Fruit fly (Drosophila melanogaster) whole organism, embryonic: ENCODE results near the gene Hesr.

Experiments
- Ada2b ChIP-seq: fragments of 200-800 bp; sonication (Bioruptor generic); IDR thresholded peaks from 2 replicates; pipeline ENCODE4 v1.3.6; 2022; ENCODE audit warnings: missing biosample characterization, missing genetic modification characterization
- Blimp-1 ChIP-seq: fragments of 200-800 bp; sonication (Bioruptor generic); optimal IDR thresholded peaks from 3 replicates; lab custom pipeline; 2018; ENCODE audit warnings: missing biosample characterization, missing genetic modification characterization, mild to moderate bottlenecking, moderate library complexity, missing genetic modification reagents
- CG10267 ChIP-seq: fragments of 200-800 bp; sonication (Bioruptor generic); optimal IDR thresholded peaks from 2 replicates; lab custom pipeline; 2018; ENCODE audit warnings: missing biosample characterization, mild to moderate bottlenecking, missing genetic modification characterization, moderate library complexity
- CG11695 ChIP-seq: fragments of 200-800 bp; sonication (Bioruptor generic); IDR thresholded peaks from 3 replicates; pipeline ENCODE4 v1.3.6; 2022; ENCODE audit warnings: missing biosample characterization, missing genetic modification characterization
- CG11723 ChIP-seq: fragments of 200-800 bp; sonication (Bioruptor generic); optimal IDR thresholded peaks from 2 replicates; lab custom pipeline; 2017; ENCODE audit warnings: missing biosample characterization, mild to moderate bottlenecking, missing genetic modification characterization
- CG12391 ChIP-seq: fragments of 200-800 bp; sonication (Bioruptor generic); optimal IDR thresholded peaks from 3 replicates; lab custom pipeline; 2018; ENCODE audit warnings: missing biosample characterization, mild to moderate bottlenecking, missing genetic modification characterization, moderate library complexity
- CG13775 ChIP-seq: fragments of 200-800 bp; sonication (Bioruptor generic); optimal IDR thresholded peaks from 3 replicates; lab custom pipeline; 2017; ENCODE audit warnings: missing biosample characterization, mild to moderate bottlenecking, missing genetic modification characterization
- CG13894 ChIP-seq: fragments of 200-800 bp; sonication (Bioruptor generic); optimal IDR thresholded peaks from 3 replicates; lab custom pipeline; 2018; ENCODE audit warnings: missing biosample characterization, mild to moderate bottlenecking, missing genetic modification characterization, moderate library complexity
- CG14710 ChIP-seq: fragments of 200-800 bp; sonication (Bioruptor generic); optimal IDR thresholded peaks from 3 replicates; lab custom pipeline; 2019; ENCODE audit warnings: missing biosample characterization, mild to moderate bottlenecking, missing genetic modification characterization, moderate library complexity
- CG15514 ChIP-seq: fragments of 200-800 bp; sonication (Bioruptor generic); optimal IDR thresholded peaks from 3 replicates; lab custom pipeline; 2017; ENCODE audit warnings: missing biosample characterization, missing genetic modification characterization, mild to moderate bottlenecking, moderate library complexity, missing genetic modification reagents
- CG16815 ChIP-seq: fragments of 200-800 bp; sonication (Bioruptor generic); optimal IDR thresholded peaks from 3 replicates; lab custom pipeline; 2017; ENCODE audit warnings: missing biosample characterization, mild to moderate bottlenecking, missing genetic modification characterization
- CG17361 ChIP-seq: fragments of 200-800 bp; sonication (Bioruptor generic); IDR thresholded peaks from 3 replicates; pipeline ENCODE4 v1.3.6; 2022; ENCODE audit warnings: missing biosample characterization, missing genetic modification characterization
- CG17385 ChIP-seq: fragments of 200-800 bp; sonication (Bioruptor generic); optimal IDR thresholded peaks from 3 replicates; lab custom pipeline; 2018; ENCODE audit warnings: missing biosample characterization, mild to moderate bottlenecking, missing genetic modification characterization
- CG17612 ChIP-seq: fragments of 200-800 bp; sonication (Bioruptor generic); IDR thresholded peaks from 2 replicates; pipeline ENCODE4 v1.3.6; 2022; ENCODE audit warnings: missing biosample characterization, missing genetic modification characterization
- CG18262 ChIP-seq: fragments of 200-800 bp; optimal IDR thresholded peaks from 3 replicates; lab custom pipeline; 2019; ENCODE audit warnings: missing biosample characterization, mild to moderate bottlenecking, missing genetic modification characterization, moderate library complexity
- CG18599 ChIP-seq: fragments of 200-800 bp; sonication (Bioruptor generic); optimal IDR thresholded peaks from 3 replicates; lab custom pipeline; 2017; ENCODE audit warnings: missing biosample characterization, missing genetic modification characterization, mild to moderate bottlenecking, moderate library complexity, missing genetic modification reagents
- CG2712 ChIP-seq: fragments of 200-800 bp; optimal IDR thresholded peaks from 3 replicates; lab custom pipeline; 2019; ENCODE audit warnings: missing biosample characterization, mild to moderate bottlenecking, missing genetic modification characterization, moderate library complexity
- CG3838 ChIP-seq: fragments of 200-800 bp; sonication (Bioruptor generic); optimal IDR thresholded peaks from 3 replicates; lab custom pipeline; 2016; ENCODE audit warnings: missing biosample characterization, missing genetic modification characterization
- CG7963 ChIP-seq: fragments of 200-800 bp; sonication (Bioruptor generic); IDR thresholded peaks from 3 replicates; pipeline ENCODE4 v1.3.6; 2022; ENCODE audit warnings: missing biosample characterization, missing genetic modification characterization; ENCODE audit not compliant: partially characterized antibody
- CG8388 ChIP-seq: fragments of 200-800 bp; sonication (Bioruptor generic); optimal IDR thresholded peaks from 2 replicates; lab custom pipeline; 2019; ENCODE audit warnings: missing biosample characterization, mild to moderate bottlenecking, missing genetic modification characterization, moderate library complexity
- CG9437 ChIP-seq: fragments of 200-800 bp; sonication (Bioruptor generic); optimal IDR thresholded peaks from 2 replicates; lab custom pipeline; 2018; ENCODE audit warnings: missing biosample characterization, mild to moderate bottlenecking, missing genetic modification characterization
- CoRest ChIP-seq: fragments of 200-800 bp; sonication (Bioruptor generic); optimal IDR thresholded peaks from 3 replicates; lab custom pipeline; 2018; ENCODE audit warnings: missing biosample characterization, mild to moderate bottlenecking, missing genetic modification characterization, moderate library complexity
- D19A ChIP-seq: fragments of 200-800 bp; optimal IDR thresholded peaks from 3 replicates; lab custom pipeline; 2019; ENCODE audit warnings: missing biosample characterization, mild to moderate bottlenecking, missing genetic modification characterization, moderate library complexity
- Deaf1 ChIP-seq: fragments of 200-800 bp; optimal IDR thresholded peaks from 3 replicates; lab custom pipeline; 2019; ENCODE audit warnings: missing biosample characterization, mild to moderate bottlenecking, missing genetic modification characterization, moderate library complexity
- H2.0 ChIP-seq: fragments of 200-800 bp; sonication (Bioruptor generic); IDR thresholded peaks from 2 replicates; pipeline ENCODE4 v1.3.6; 2022; ENCODE audit warnings: missing biosample characterization, missing genetic modification characterization
- HLH54F ChIP-seq: fragments of 200-800 bp; sonication (Bioruptor generic); optimal IDR thresholded peaks from 3 replicates; lab custom pipeline; 2016; ENCODE audit warnings: missing biosample characterization, missing genetic modification characterization
- Hmx ChIP-seq: fragments of 200-800 bp; sonication (Bioruptor generic); optimal IDR thresholded peaks from 2 replicates; lab custom pipeline; 2016; ENCODE audit warnings: missing biosample characterization, missing genetic modification characterization
- Usf ChIP-seq: fragments of 200-800 bp; sonication (Bioruptor generic); optimal IDR thresholded peaks from 2 replicates; lab custom pipeline; 2017; ENCODE audit warnings: missing genotype, missing biosample characterization, missing genetic modification characterization
- bowl ChIP-seq: fragments of 200-800 bp; sonication (Bioruptor generic); IDR thresholded peaks from 2 replicates; pipeline ENCODE4 v1.3.6; 2022; ENCODE audit warnings: missing biosample characterization, missing genetic modification characterization
- chinmo ChIP-seq: fragments of 200-800 bp; sonication (Bioruptor generic); IDR thresholded peaks from 4 replicates; pipeline ENCODE4 v1.3.6; 2022; ENCODE audit warnings: missing biosample characterization, missing genetic modification characterization; ENCODE audit not compliant: partially characterized antibody
- cwo ChIP-seq: fragments of 200-800 bp; sonication (Bioruptor generic); optimal IDR thresholded peaks from 3 replicates; lab custom pipeline; 2017; ENCODE audit warnings: missing biosample characterization, missing genetic modification characterization, mild to moderate bottlenecking, moderate library complexity, missing genetic modification reagents
- emc ChIP-seq: fragments of 200-800 bp; sonication (Bioruptor generic); optimal IDR thresholded peaks from 2 replicates; lab custom pipeline; 2016; ENCODE audit warnings: missing biosample characterization, missing genetic modification characterization
- fd102C ChIP-seq: fragments of 200-800 bp; sonication (Bioruptor generic); optimal IDR thresholded peaks from 2 replicates; lab custom pipeline; 2018; ENCODE audit warnings: missing biosample characterization, mild to moderate bottlenecking, missing genetic modification characterization, moderate library complexity
- inv ChIP-seq: fragments of 200-800 bp; sonication (Bioruptor generic); IDR thresholded peaks from 2 replicates; pipeline ENCODE4 v1.3.6; 2022; ENCODE audit warnings: missing biosample characterization, missing genetic modification characterization; ENCODE audit not compliant: partially characterized antibody
- nmo ChIP-seq: fragments of 200-800 bp; sonication (Bioruptor generic); optimal IDR thresholded peaks from 2 replicates; lab custom pipeline; 2018; ENCODE audit warnings: missing biosample characterization, mild to moderate bottlenecking, missing genetic modification characterization, moderate library complexity
- otp ChIP-seq: fragments of 200-800 bp; sonication (Bioruptor generic); IDR thresholded peaks from 3 replicates; pipeline ENCODE4, ENCODE4 v1.3.6; 2022; ENCODE audit warnings: missing biosample characterization, missing genetic modification characterization
- phol ChIP-seq: fragments of 200-800 bp; sonication (Bioruptor generic); optimal IDR thresholded peaks from 3 replicates; lab custom pipeline; 2018; ENCODE audit warnings: missing biosample characterization, mild to moderate bottlenecking, missing genetic modification characterization, moderate library complexity
- scrt ChIP-seq: fragments of 200-800 bp; sonication (Bioruptor generic); optimal IDR thresholded peaks from 2 replicates; lab custom pipeline; 2018; ENCODE audit warnings: missing biosample characterization, mild to moderate bottlenecking, missing genetic modification characterization, moderate library complexity
- sens ChIP-seq: fragments of 200-800 bp; sonication (Bioruptor generic); peaks from one replicate; lab custom pipeline; 2016; ENCODE audit warnings: missing biosample characterization, missing genetic modification characterization
- so ChIP-seq: fragments of 200-800 bp; sonication (Bioruptor generic); IDR thresholded peaks from 3 replicates; pipeline ENCODE4 v1.3.6; 2022; ENCODE audit warnings: missing biosample characterization, missing genetic modification characterization
- sob ChIP-seq: fragments of 200-800 bp; sonication (Bioruptor generic); IDR thresholded peaks from 2 replicates; pipeline ENCODE4 v1.3.6; 2022; ENCODE audit warnings: missing biosample characterization, missing genetic modification characterization

The Hesr gene

dm6 chrX:18207533-18207932 lies 2.6 kb upstream of the Hesr start (continued):
- no peak for TF ChIP-seq CG11695 (GFP tag; lab: Robert Waterston, UW)
- peak; percentile 3 for TF ChIP-seq CG9437 (GFP tag; lab: Kevin White, UChicago)
- TF ChIP-seq CoRest (tag; lab: Kevin White, UChicago): peak; percentile 36
- TF ChIP-seq bowl (GFP tag; lab: Robert Waterston, UW): no peak
- TF ChIP-seq phol (tag; lab: Kevin White, UChicago): peak; percentile 38
- peak; percentile 33 for TF ChIP-seq CG14710
- no peak for TF ChIP-seq Ada2b (GFP tag; lab: Robert Waterston, UW)
- no peak for TF ChIP-seq CG11723 (GFP tag; lab: Kevin White, UChicago)
- TF ChIP-seq Blimp-1: no peak
- TF ChIP-seq CG2712: peak; percentile 68
- TF ChIP-seq fd102C (GFP tag; lab: Kevin White, UChicago): no peak
- peak; percentile 17 for TF ChIP-seq CG8388 (GFP tag; lab: Kevin White, UChicago)
- TF ChIP-seq otp: no peak
- TF ChIP-seq CG16815 (GFP tag; lab: Kevin White, UChicago): peak; percentile 2
- peak; percentile 38 for TF ChIP-seq nmo (GFP tag; lab: Kevin White, UChicago)
- TF ChIP-seq CG12391 (tag; lab: Kevin White, UChicago): peak; percentile 37
- no peak for TF ChIP-seq so (GFP tag; lab: Robert Waterston, UW)
- TF ChIP-seq Usf: no peak
- TF ChIP-seq CG17385 (GFP tag; lab: Kevin White, UChicago): no peak
- TF ChIP-seq sens (GFP tag; lab: Kevin White, UChicago): peak; percentile 27
- TF ChIP-seq CG10267 (tag; lab: Kevin White, UChicago): peak; percentile 31
- TF ChIP-seq CG17361 (GFP tag; lab: Robert Waterston, UW): peak; percentile 51; the same call in 2 of the 3 replicates
- peak; percentile 84 for TF ChIP-seq CG18262 (tag; lab: Kevin White, UChicago)
- TF ChIP-seq inv (GFP tag; lab: Robert Waterston, UW): no peak
- TF ChIP-seq H2.0: no peak
- no peak for TF ChIP-seq CG17612 (GFP tag; lab: Robert Waterston, UW)
- TF ChIP-seq CG18599 (GFP tag; lab: Kevin White, UChicago): no peak
- peak; percentile 18 for TF ChIP-seq D19A

DNA sequence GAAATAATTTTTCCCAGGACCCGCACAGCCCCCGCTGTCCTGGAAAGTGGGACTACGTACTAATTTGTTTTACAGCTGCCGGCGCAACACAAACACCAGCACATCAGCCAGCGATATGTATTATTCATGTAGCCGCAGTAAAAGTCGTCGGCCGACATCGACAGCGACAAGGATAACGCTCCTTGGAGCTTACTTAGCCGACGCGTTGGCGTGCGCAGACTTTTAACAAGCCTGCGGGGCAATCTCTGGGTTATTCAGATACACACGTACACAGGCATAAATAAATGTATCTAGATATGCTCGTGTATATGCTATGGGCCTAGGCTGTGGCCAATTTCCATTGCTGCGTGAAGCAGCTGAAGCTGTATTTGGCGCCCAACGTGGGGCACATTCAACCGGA lies 7.3 kb downstream of the Hesr start:
- TF ChIP-seq cwo (no peak), CG13894 (tag; lab: Kevin White, UChicago) (peak; percentile 93)

DNA sequence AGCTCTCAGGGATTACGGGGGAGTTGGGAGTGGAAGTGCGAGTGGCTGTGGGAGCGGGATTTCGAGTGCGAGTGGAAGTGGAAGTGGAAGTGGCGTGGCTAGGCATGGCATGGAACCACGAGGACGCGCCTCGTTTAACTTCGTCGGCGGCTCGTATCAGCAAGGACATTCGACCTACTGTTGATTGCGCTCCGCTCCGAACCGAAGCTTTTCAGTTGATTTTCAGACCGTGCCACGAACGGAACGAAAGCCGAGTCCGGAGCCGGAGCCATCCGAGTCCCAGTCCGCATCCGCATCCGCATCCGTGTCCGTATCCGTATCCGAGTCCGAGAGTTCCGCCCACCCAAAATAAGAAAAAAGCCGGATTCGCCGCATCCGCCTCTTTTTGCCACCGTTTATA lies 19.0 kb downstream of the Hesr start:
- TF ChIP-seq chinmo (GFP tag; lab: Robert Waterston, UW) (0 out of 4 replicates have a peak, but pooled peaks have one; percentile 26), sob (no peak), HLH54F (no peak), CG13775 (GFP tag; lab: Kevin White, UChicago) (peak; percentile 17), Hmx (GFP tag; lab: Kevin White, UChicago) (no peak), scrt (GFP tag; lab: Kevin White, UChicago) (peak; percentile 25), Deaf1 (tag; lab: Kevin White, UChicago) (peak; percentile 90), CG13894 (tag; lab: Kevin White, UChicago) (peak; percentile 14), CG3838 (no peak), CG15514 (GFP tag; lab: Kevin White, UChicago) (peak; percentile 30), CG7963 (GFP tag; lab: Robert Waterston, UW) (no peak), emc (GFP tag; lab: Kevin White, UChicago) (no peak)
